Worm (Caenorhabditis elegans) whole organism, L1 larva: ENCODE data around the gene ntl-4.

Experiments
- F16B12.6 ChIP-seq: fragments of 150-350 bp; optimal IDR thresholded peaks from 2 replicates; lab custom pipeline; 2014; ENCODE audit warnings: missing biosample characterization, missing genetic modification characterization
- Y116A8C.19 ChIP-seq: sonication (generic microtip); optimal IDR thresholded peaks from 2 replicates; lab custom pipeline; 2016; ENCODE audit warnings: missing compliant biosample characterization, missing genetic modification characterization, borderline replicate concordance
- alr-1 ChIP-seq: fragments of 200-800 bp; sonication (Bioruptor generic); optimal IDR thresholded peaks from 2 replicates; lab custom pipeline; 2018; ENCODE audit warnings: borderline replicate concordance, mild to moderate bottlenecking, missing genetic modification characterization, missing compliant biosample characterization
- blmp-1 ChIP-seq: fragments of 150-350 bp; optimal IDR thresholded peaks from 2 replicates; lab custom pipeline; 2014; ENCODE audit warnings: missing biosample characterization, missing genetic modification characterization
- ceh-8 ChIP-seq: fragments of 200-800 bp; sonication (Bioruptor generic); optimal IDR thresholded peaks from 2 replicates; lab custom pipeline; 2018; ENCODE audit warnings: mild to moderate bottlenecking, missing genetic modification characterization, moderate library complexity, missing compliant biosample characterization
- ces-1 ChIP-seq: fragments of 150-350 bp; optimal IDR thresholded peaks from 2 replicates; lab custom pipeline; 2014; ENCODE audit warnings: missing biosample characterization, missing genetic modification reagents, missing genetic modification characterization
- efl-1 ChIP-seq, 4 experiments: fragments of 150-350 bp; optimal IDR thresholded peaks in 3 of 4; peaks in 1 of 4; 1 replicate in 1 of 4; 2 replicates in 3 of 4; lab custom pipeline; 2014; ENCODE audit warnings: missing biosample characterization in 2 of 4, missing genetic modification characterization in 2 of 4, missing genetic modification reagents in 2 of 4
- egl-13 ChIP-seq: sonication (generic microtip); optimal IDR thresholded peaks from 2 replicates; lab custom pipeline; 2016; ENCODE audit warnings: missing genotype, missing genetic modification reagents, missing genetic modification characterization, missing compliant biosample characterization
- elt-3 ChIP-seq, 6 experiments: fragments of 150-350 bp in 1 of 6; sonication (generic microtip); optimal IDR thresholded peaks; 2 replicates each; lab custom pipeline; 2017 to 2018; ENCODE audit warnings: missing biosample characterization in 6 of 6, missing genetic modification characterization in 6 of 6, inconsistent platforms in 1 of 6
- ets-5 ChIP-seq: fragments of 200-800 bp; sonication (Bioruptor generic); IDR thresholded peaks from 2 replicates; pipeline ENCODE4 v1.3.6; 2022; ENCODE audit warnings: missing genetic modification characterization, missing compliant biosample characterization
- fkh-4 ChIP-seq: sonication (generic microtip); optimal IDR thresholded peaks from 2 replicates; lab custom pipeline; 2016; ENCODE audit warnings: missing compliant biosample characterization, missing genetic modification characterization, borderline replicate concordance
- fos-1 ChIP-seq: fragments of 150-350 bp; optimal IDR thresholded peaks from 2 replicates; lab custom pipeline; 2014; ENCODE audit warnings: missing biosample characterization, missing genetic modification characterization
- hlh-17 ChIP-seq: fragments of 200-800 bp; sonication (Bioruptor generic); optimal IDR thresholded peaks from 2 replicates; lab custom pipeline; 2018; ENCODE audit warnings: missing genetic modification characterization, mild to moderate bottlenecking, missing compliant biosample characterization, moderate library complexity, borderline replicate concordance
- hlh-4 ChIP-seq: sonication (generic microtip); optimal IDR thresholded peaks from 2 replicates; lab custom pipeline; 2016; ENCODE audit warnings: mild to moderate bottlenecking, missing genetic modification characterization, missing compliant biosample characterization
- hpl-2 ChIP-seq: fragments of 150-350 bp; optimal IDR thresholded peaks from 2 replicates; lab custom pipeline; 2014; ENCODE audit warnings: missing biosample characterization, missing genetic modification reagents, missing genetic modification characterization
- isw-1 ChIP-seq: fragments of 200-800 bp; sonication (Bioruptor generic); IDR thresholded peaks from 2 replicates; pipeline ENCODE4 v1.3.6; 2022; ENCODE audit warnings: missing genetic modification characterization, missing compliant biosample characterization
- lin-14 ChIP-seq: fragments of 200-800 bp; sonication (Bioruptor generic); optimal IDR thresholded peaks from 2 replicates; lab custom pipeline; 2018; ENCODE audit warnings: mild to moderate bottlenecking, missing genetic modification characterization, moderate library complexity, missing compliant biosample characterization
- lin-35 ChIP-seq, 2 experiments: fragments of 150-350 bp; optimal IDR thresholded peaks; 2 replicates each; lab custom pipeline; 2014; ENCODE audit warnings: missing biosample characterization in 2 of 2, missing genetic modification characterization in 2 of 2, missing genetic modification reagents in 2 of 2
- lin-39 ChIP-seq: fragments of 150-350 bp; optimal IDR thresholded peaks from 2 replicates; lab custom pipeline; 2014; ENCODE audit warnings: missing biosample characterization, missing genetic modification reagents, missing genetic modification characterization
- lsy-2 ChIP-seq, 2 experiments: fragments of 150-350 bp; optimal IDR thresholded peaks; 2 replicates each; lab custom pipeline; 2014; ENCODE audit warnings: missing biosample characterization in 2 of 2, missing genetic modification characterization in 2 of 2
- mdl-1 ChIP-seq, 2 experiments: fragments of 150-350 bp; optimal IDR thresholded peaks; 2 replicates each; lab custom pipeline; 2014 to 2017; ENCODE audit warnings: missing biosample characterization in 2 of 2, missing genetic modification characterization in 2 of 2, inconsistent platforms in 1 of 2
- mep-1 ChIP-seq: fragments of 150-350 bp; optimal IDR thresholded peaks from 2 replicates; lab custom pipeline; 2014; ENCODE audit warnings: missing biosample characterization, missing genetic modification characterization
- nhr-12 ChIP-seq: sonication (generic microtip); optimal IDR thresholded peaks from 2 replicates; lab custom pipeline; 2017; ENCODE audit warnings: missing biosample characterization, missing genetic modification characterization
- nhr-19 ChIP-seq: fragments of 200-800 bp; sonication (Bioruptor generic); conservative IDR thresholded peaks from 2 replicates; pipeline ENCODE4 v1.3.6; 2022; ENCODE audit warnings: missing genetic modification characterization, missing compliant biosample characterization
- nhr-237 ChIP-seq: fragments of 150-350 bp; optimal IDR thresholded peaks from 2 replicates; lab custom pipeline; 2014; ENCODE audit warnings: missing biosample characterization, missing genetic modification characterization
- nhr-47 ChIP-seq: sonication (generic microtip); optimal IDR thresholded peaks from 2 replicates; lab custom pipeline; 2016; ENCODE audit warnings: mild to moderate bottlenecking, missing genetic modification characterization, moderate library complexity, missing compliant biosample characterization
- nhr-71 ChIP-seq: sonication (generic microtip); optimal IDR thresholded peaks from 2 replicates; lab custom pipeline; 2016; ENCODE audit warnings: mild to moderate bottlenecking, missing genetic modification characterization, moderate library complexity, missing compliant biosample characterization
- nhr-84 ChIP-seq: sonication (generic microtip); optimal IDR thresholded peaks from 2 replicates; lab custom pipeline; 2017; ENCODE audit warnings: missing biosample characterization, missing genetic modification characterization
- nhr-90 ChIP-seq: sonication (generic microtip); optimal IDR thresholded peaks from 2 replicates; lab custom pipeline; 2016; ENCODE audit warnings: mild to moderate bottlenecking, missing genetic modification characterization, missing compliant biosample characterization; ENCODE audit not compliant: poor library complexity
- pag-3 ChIP-seq: sonication (generic microtip); optimal IDR thresholded peaks from 2 replicates; lab custom pipeline; 2017; ENCODE audit warnings: missing genetic modification characterization, mild to moderate bottlenecking, missing compliant biosample characterization, antibody characterized with exemption, borderline replicate concordance; ENCODE audit not compliant: insufficient read depth
- pax-3 ChIP-seq: fragments of 200-800 bp; sonication (Bioruptor generic); optimal IDR thresholded peaks from 2 replicates; lab custom pipeline; 2018; ENCODE audit warnings: mild to moderate bottlenecking, missing genetic modification characterization, moderate library complexity, missing compliant biosample characterization
- rnt-1 ChIP-seq: sonication (generic microtip); optimal IDR thresholded peaks from 2 replicates; lab custom pipeline; 2016; ENCODE audit warnings: mild to moderate bottlenecking, missing genetic modification characterization, moderate library complexity, missing compliant biosample characterization
- snu-23 ChIP-seq: sonication (generic microtip); optimal IDR thresholded peaks from 2 replicates; lab custom pipeline; 2016; ENCODE audit warnings: missing genetic modification characterization, missing compliant biosample characterization
- swsn-7 ChIP-seq: sonication (generic microtip); optimal IDR thresholded peaks from 2 replicates; lab custom pipeline; 2016; ENCODE audit warnings: missing genetic modification characterization, missing compliant biosample characterization
- tbx-2 ChIP-seq: sonication (generic microtip); optimal IDR thresholded peaks from 2 replicates; lab custom pipeline; 2016; ENCODE audit warnings: missing genetic modification characterization, missing compliant biosample characterization
- tlp-1 ChIP-seq: fragments of 150-350 bp; optimal IDR thresholded peaks from 2 replicates; lab custom pipeline; 2014; ENCODE audit warnings: missing biosample characterization, missing genetic modification characterization
- unc-30 ChIP-seq: sonication (generic microtip); optimal IDR thresholded peaks from 2 replicates; lab custom pipeline; 2017; ENCODE audit warnings: missing biosample characterization, missing genetic modification characterization
- zip-4 ChIP-seq: fragments of 200-800 bp; sonication (Bioruptor generic); optimal IDR thresholded peaks from 2 replicates; lab custom pipeline; 2018; ENCODE audit warnings: mild to moderate bottlenecking, missing genetic modification characterization, moderate library complexity, missing compliant biosample characterization
- ztf-11 ChIP-seq, 2 experiments: sonication (generic microtip); optimal IDR thresholded peaks; 2 replicates each; lab custom pipeline; 2016 to 2017; ENCODE audit warnings: missing genetic modification characterization in 2 of 2, missing biosample characterization in 1 of 2, missing compliant biosample characterization in 1 of 2
- ztf-4 ChIP-seq: fragments of 150-350 bp; optimal IDR thresholded peaks from 2 replicates; lab custom pipeline; 2014; ENCODE audit warnings: missing biosample characterization, missing genetic modification characterization

ntl-4 gene

DNA sequence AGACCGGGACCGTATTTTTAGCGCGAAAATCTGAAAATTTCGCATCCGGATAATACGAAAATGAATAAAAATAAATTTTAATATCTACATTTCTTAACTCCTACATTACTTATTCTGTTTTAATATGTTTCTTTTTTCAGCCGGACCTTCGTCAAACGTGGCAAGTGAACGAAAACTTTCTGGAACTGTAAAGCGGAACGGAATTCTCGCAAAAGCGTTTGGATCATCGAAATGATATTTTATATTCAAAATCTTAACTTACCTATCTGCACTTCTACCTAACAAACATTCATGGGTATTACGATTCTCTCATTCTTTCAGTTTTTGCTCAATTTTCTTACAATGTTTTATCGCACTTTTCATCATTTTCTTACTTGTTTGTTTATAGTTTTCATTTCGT, 3.7 kb upstream of the ntl-4 start:
- no peak for TF ChIP-seq hlh-4 (tag; lab: Kevin White, UChicago)
- no peak for TF ChIP-seq pax-3 (tag; lab: Kevin White, UChicago)
- no peak for TF ChIP-seq ceh-8 (GFP tag; lab: Kevin White, UChicago)
- TF ChIP-seq efl-1 (optimal IDR thresholded peaks at IDR 0.05; lab: Kevin White, UChicago) = no peak
- TF ChIP-seq efl-1 (GFP tag; optimal IDR thresholded peaks at IDR 0.05 in 1 of 2; lab: Kevin White, UChicago) = peak in 1 of 2 experiments; percentile 91
- no peak for TF ChIP-seq elt-3 (tag; optimal IDR thresholded peaks at IDR 0.05; lab: Kevin White, UChicago)
- no peak for TF ChIP-seq nhr-84 (tag; lab: Kevin White, UChicago)

- TF ChIP-seq nhr-71 (tag; lab: Kevin White, UChicago) (peak; percentile 38), tbx-2 (tag; lab: Kevin White, UChicago) (peak; percentile 3), swsn-7 (peak; percentile 20), ets-5 (GFP tag; lab: Robert Waterston, UW) (no peak), nhr-84 (tag; lab: Kevin White, UChicago) (no peak), pax-3 (tag; lab: Kevin White, UChicago) (no peak), isw-1 (GFP tag; lab: Robert Waterston, UW) (no peak; the same call in 1 of the 2 replicates), lsy-2 (tag; optimal IDR thresholded peaks at IDR 0.05; lab: Kevin White, UChicago) (peak; percentile 18 to 51), hpl-2 (GFP tag; lab: Kevin White, UChicago) (no peak), unc-30 (tag; lab: Kevin White, UChicago) (no peak), nhr-47 (peak; percentile 34), hlh-17 (GFP tag; lab: Kevin White, UChicago) (no peak), mdl-1 (tag; optimal IDR thresholded peaks at IDR 0.05; lab: Kevin White, UChicago) (peak in 1 of 2 experiments; percentile 13), egl-13 (tag; lab: Kevin White, UChicago) (peak; percentile 41), efl-1 (optimal IDR thresholded peaks at IDR 0.05; lab: Kevin White, UChicago) (peak in 1 of 2 experiments; percentile 32), efl-1 (GFP tag; optimal IDR thresholded peaks at IDR 0.05 in 1 of 2; lab: Kevin White, UChicago) (peak; percentile 9 to 92), lin-39 (no peak), ces-1 (GFP tag; lab: Kevin White, UChicago) (no peak), lin-14 (peak; percentile 49), nhr-237 (tag; lab: Kevin White, UChicago) (no peak), blmp-1 (tag; lab: Kevin White, UChicago) (no peak), hlh-4 (tag; lab: Kevin White, UChicago) (no peak), ztf-11 (tag; optimal IDR thresholded peaks at IDR 0.05; lab: Kevin White, UChicago) (no peak), mep-1 (peak; percentile 53), lin-35 (GFP tag; optimal IDR thresholded peaks at IDR 0.05; lab: Kevin White, UChicago) (peak; percentile 3 to 23), rnt-1 (tag; lab: Kevin White, UChicago) (no peak), fos-1 (tag; lab: Kevin White, UChicago) (no peak), snu-23 (peak; percentile 37), elt-3 (tag; optimal IDR thresholded peaks at IDR 0.05; lab: Kevin White, UChicago) (no peak)
Measured at ce11 chrIV:7909455-7910141, 777 bp upstream of the ntl-4 start.

ce11 chrIV:7914991-7915390, 4.6 kb downstream of the ntl-4 start, which contains the start of gene C49H3.4:
Gene C49H3.4, plus strand, starts transcription at chrIV:7915291.
- TF ChIP-seq lin-35 (GFP tag; optimal IDR thresholded peaks at IDR 0.05; lab: Kevin White, UChicago) (no peak), efl-1 (optimal IDR thresholded peaks at IDR 0.05; lab: Kevin White, UChicago) (no peak), efl-1 (GFP tag; optimal IDR thresholded peaks at IDR 0.05 in 1 of 2; lab: Kevin White, UChicago) (peak in 1 of 2 experiments; percentile 71), hpl-2 (GFP tag; lab: Kevin White, UChicago) (no peak), hlh-4 (tag; lab: Kevin White, UChicago) (no peak)

ce11 chrIV:7916907-7917306, 6.5 kb downstream of the ntl-4 start:
- TF ChIP-seq egl-13 (tag; lab: Kevin White, UChicago) = no peak
- TF ChIP-seq hlh-4 (tag; lab: Kevin White, UChicago) = no peak
- TF ChIP-seq nhr-90 = no peak
- no peak for TF ChIP-seq fkh-4
- TF ChIP-seq nhr-19 (GFP tag; lab: Robert Waterston, UW) = no peak
- no peak for TF ChIP-seq ztf-4 (tag; lab: Kevin White, UChicago)
- TF ChIP-seq nhr-12 (tag; lab: Kevin White, UChicago) = no peak
- TF ChIP-seq F16B12.6 (tag; lab: Kevin White, UChicago) = no peak
- TF ChIP-seq pag-3 (tag; lab: Kevin White, UChicago) = no peak
- TF ChIP-seq tlp-1 = no peak
- TF ChIP-seq Y116A8C.19 (tag; lab: Kevin White, UChicago) = no peak
- no peak for TF ChIP-seq nhr-237 (tag; lab: Kevin White, UChicago)
- no peak for TF ChIP-seq alr-1 (tag; lab: Kevin White, UChicago)
- no peak for TF ChIP-seq blmp-1 (tag; lab: Kevin White, UChicago)
- TF ChIP-seq zip-4 (GFP tag; lab: Kevin White, UChicago) = no peak
- TF ChIP-seq, all 84 proteins: peak for 0
